Worm (Caenorhabditis elegans) whole organism, late embryonic: ENCODE data around the gene C49A9.4.

Experiments
- F13H6.1 ChIP-seq: sonication (generic microtip); optimal IDR thresholded peaks from 2 replicates; lab custom pipeline; 2016; ENCODE audit warnings: missing genetic modification characterization, missing compliant biosample characterization
- K09A11.1 ChIP-seq: sonication (generic microtip); optimal IDR thresholded peaks from 2 replicates; lab custom pipeline; 2017; ENCODE audit warnings: antibody characterized with exemption, mild to moderate bottlenecking, missing genetic modification characterization, missing compliant biosample characterization; ENCODE audit not compliant: insufficient read depth
- ama-1 ChIP-seq: fragments of 150-350 bp; optimal IDR thresholded peaks from 2 replicates; lab custom pipeline; 2014
- ceh-9 ChIP-seq: sonication (generic microtip); optimal IDR thresholded peaks from 2 replicates; lab custom pipeline; 2016; ENCODE audit warnings: mild to moderate bottlenecking, missing genetic modification characterization, inconsistent platforms, missing compliant biosample characterization
- elt-4 ChIP-seq: sonication (generic microtip); optimal IDR thresholded peaks from 2 replicates; lab custom pipeline; 2016; ENCODE audit warnings: missing genetic modification characterization, missing compliant biosample characterization
- lin-11 ChIP-seq: fragments of 200-800 bp; sonication (Bioruptor generic); optimal IDR thresholded peaks from 2 replicates; lab custom pipeline; 2018; ENCODE audit warnings: mild to moderate bottlenecking, missing genetic modification characterization, missing compliant biosample characterization
- npax-4 ChIP-seq: sonication (generic microtip); optimal IDR thresholded peaks from 2 replicates; lab custom pipeline; 2016; ENCODE audit warnings: missing genetic modification characterization, missing compliant biosample characterization
- pha-4 ChIP-seq: fragments of 150-350 bp; optimal IDR thresholded peaks from 2 replicates; lab custom pipeline; 2018; ENCODE audit warnings: missing biosample characterization, missing genetic modification reagents, missing genetic modification characterization
- pqm-1 ChIP-seq: sonication (generic microtip); optimal IDR thresholded peaks from 2 replicates; lab custom pipeline; 2016; ENCODE audit warnings: missing genetic modification characterization, missing compliant biosample characterization
- tbx-2 ChIP-seq: sonication (generic microtip); optimal IDR thresholded peaks from 2 replicates; lab custom pipeline; 2016; ENCODE audit warnings: missing genetic modification characterization, missing compliant biosample characterization
- unc-42 ChIP-seq: sonication (generic microtip); optimal IDR thresholded peaks from 2 replicates; lab custom pipeline; 2016; ENCODE audit warnings: missing genotype, missing genetic modification characterization, missing compliant biosample characterization
- unc-86 ChIP-seq: sonication (generic microtip); optimal IDR thresholded peaks from 2 replicates; lab custom pipeline; 2016; ENCODE audit warnings: missing genetic modification characterization, missing compliant biosample characterization

DNA sequence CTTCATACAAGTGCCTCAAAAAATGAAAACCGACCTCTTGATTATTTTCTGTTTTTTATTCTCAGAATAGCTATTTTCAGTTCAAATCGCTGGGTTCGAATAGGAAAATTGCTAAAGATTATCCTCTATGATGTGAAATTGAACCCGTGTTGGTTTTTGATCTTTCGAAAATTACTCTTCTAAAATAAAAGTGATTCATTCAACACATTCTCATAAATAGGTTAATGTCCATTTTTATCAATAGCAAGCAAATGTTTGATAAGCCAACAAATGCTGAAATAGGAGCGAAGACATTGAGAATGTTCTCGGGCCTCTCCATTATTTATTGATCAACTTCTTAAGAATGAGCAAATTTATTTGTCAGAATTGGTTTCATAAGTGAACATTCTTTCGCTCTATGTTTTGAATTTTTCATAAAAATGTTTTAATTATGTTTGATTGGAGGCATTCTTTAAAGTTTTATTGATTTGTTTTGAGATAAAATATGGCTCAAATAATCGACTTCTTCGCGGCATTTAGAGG is 13.3 kb downstream of the C49A9.4 start, which contains the start of gene F58F9.3:
- TF ChIP-seq K09A11.1 (tag; lab: Kevin White, UChicago) (no peak), lin-11 (tag; lab: Kevin White, UChicago) (no peak), npax-4 (no peak), elt-4 (tag; lab: Kevin White, UChicago) (no peak), pha-4 (tag; lab: Kevin White, UChicago) (no peak), F13H6.1 (tag; lab: Kevin White, UChicago) (no peak), ceh-9 (tag; lab: Kevin White, UChicago) (no peak), tbx-2 (tag; lab: Kevin White, UChicago) (no peak), unc-42 (tag; lab: Kevin White, UChicago) (no peak), pqm-1 (no peak), ama-1 (lab: Kevin White, UChicago) (no peak), unc-86 (tag; lab: Kevin White, UChicago) (no peak)
